Fruit fly (Drosophila melanogaster) whole organism, embryonic: ENCODE data around the gene CG33269.

Experiments used
- ATbp ChIP-seq: fragments of 200-800 bp; sonication (Bioruptor generic); optimal IDR thresholded peaks from 2 replicates; lab custom pipeline; 2017; ENCODE audit warnings: missing biosample characterization, mild to moderate bottlenecking, missing genetic modification characterization, missing genetic modification reagents
- Blimp-1 ChIP-seq: fragments of 200-800 bp; sonication (Bioruptor generic); optimal IDR thresholded peaks from 3 replicates; lab custom pipeline; 2018; ENCODE audit warnings: missing biosample characterization, missing genetic modification characterization, mild to moderate bottlenecking, moderate library complexity, missing genetic modification reagents
- CG10267 ChIP-seq: fragments of 200-800 bp; sonication (Bioruptor generic); optimal IDR thresholded peaks from 2 replicates; lab custom pipeline; 2018; ENCODE audit warnings: missing biosample characterization, mild to moderate bottlenecking, missing genetic modification characterization, moderate library complexity
- CG10979 ChIP-seq: fragments of 200-800 bp; sonication (Bioruptor generic); optimal IDR thresholded peaks from 2 replicates; lab custom pipeline; 2018; ENCODE audit warnings: missing biosample characterization, mild to moderate bottlenecking, missing genetic modification characterization, moderate library complexity
- CG11560 ChIP-seq: fragments of 200-800 bp; sonication (Bioruptor generic); IDR thresholded peaks from 3 replicates; pipeline ENCODE4 v1.3.6; 2022; ENCODE audit warnings: missing biosample characterization, missing genetic modification characterization
- CG12219 ChIP-seq: fragments of 200-800 bp; sonication (Bioruptor generic); optimal IDR thresholded peaks from 3 replicates; lab custom pipeline; 2018; ENCODE audit warnings: missing biosample characterization, mild to moderate bottlenecking, missing genetic modification characterization
- CG12391 ChIP-seq: fragments of 200-800 bp; sonication (Bioruptor generic); optimal IDR thresholded peaks from 3 replicates; lab custom pipeline; 2018; ENCODE audit warnings: missing biosample characterization, mild to moderate bottlenecking, missing genetic modification characterization, moderate library complexity
- CG13775 ChIP-seq: fragments of 200-800 bp; sonication (Bioruptor generic); optimal IDR thresholded peaks from 3 replicates; lab custom pipeline; 2017; ENCODE audit warnings: missing biosample characterization, mild to moderate bottlenecking, missing genetic modification characterization
- CG14014 ChIP-seq: fragments of 200-800 bp; sonication (Bioruptor generic); IDR thresholded peaks from 2 replicates; pipeline ENCODE4 v1.3.6; 2022; ENCODE audit warnings: missing biosample characterization, missing genetic modification characterization
- CG17361 ChIP-seq: fragments of 200-800 bp; sonication (Bioruptor generic); IDR thresholded peaks from 3 replicates; pipeline ENCODE4 v1.3.6; 2022; ENCODE audit warnings: missing biosample characterization, missing genetic modification characterization
- CG2116 ChIP-seq: fragments of 200-800 bp; sonication (Bioruptor generic); optimal IDR thresholded peaks from 3 replicates; lab custom pipeline; 2018; ENCODE audit warnings: missing biosample characterization, mild to moderate bottlenecking, missing genetic modification characterization
- CG2202 ChIP-seq: fragments of 200-800 bp; sonication (Bioruptor generic); optimal IDR thresholded peaks from 2 replicates; lab custom pipeline; 2018; ENCODE audit warnings: missing biosample characterization, mild to moderate bottlenecking, missing genetic modification characterization
- CG2678 ChIP-seq: fragments of 200-800 bp; sonication (Bioruptor generic); optimal IDR thresholded peaks from 3 replicates; lab custom pipeline; 2019; ENCODE audit warnings: missing biosample characterization, mild to moderate bottlenecking, missing genetic modification characterization, moderate library complexity
- CG31441 ChIP-seq: fragments of 200-800 bp; sonication (Bioruptor generic); IDR thresholded peaks from 2 replicates; pipeline ENCODE4 v1.3.6; 2022; ENCODE audit warnings: missing biosample characterization, missing genetic modification characterization
- CG33213 ChIP-seq: fragments of 200-800 bp; sonication (Bioruptor generic); optimal IDR thresholded peaks from 3 replicates; lab custom pipeline; 2016; ENCODE audit warnings: missing biosample characterization, missing genetic modification characterization
- CG34224 ChIP-seq: fragments of 200-800 bp; sonication (Bioruptor generic); IDR thresholded peaks from 3 replicates; pipeline ENCODE4 v1.3.6; 2022; ENCODE audit warnings: missing biosample characterization, missing genetic modification characterization; ENCODE audit not compliant: partially characterized antibody
- CG42726 ChIP-seq: fragments of 200-800 bp; sonication (Bioruptor generic); IDR thresholded peaks from 2 replicates; pipeline ENCODE4 v1.3.6; 2022; ENCODE audit warnings: missing biosample characterization, missing genetic modification characterization; ENCODE audit not compliant: partially characterized antibody
- CG4820 ChIP-seq: fragments of 200-800 bp; sonication (Bioruptor generic); optimal IDR thresholded peaks from 3 replicates; lab custom pipeline; 2016; ENCODE audit warnings: missing biosample characterization, missing genetic modification characterization
- CG6689 ChIP-seq: fragments of 200-800 bp; sonication (Bioruptor generic); IDR thresholded peaks from 2 replicates; pipeline ENCODE4 v1.3.6; 2022; ENCODE audit warnings: missing biosample characterization, missing genetic modification characterization
- CG8388 ChIP-seq: fragments of 200-800 bp; sonication (Bioruptor generic); optimal IDR thresholded peaks from 2 replicates; lab custom pipeline; 2019; ENCODE audit warnings: missing biosample characterization, mild to moderate bottlenecking, missing genetic modification characterization, moderate library complexity
- CG8944 ChIP-seq: fragments of 200-800 bp; sonication (Bioruptor generic); optimal IDR thresholded peaks from 3 replicates; lab custom pipeline; 2016; ENCODE audit warnings: missing biosample characterization, missing genetic modification characterization
- CTCF ChIP-seq: fragments of 200-800 bp; sonication (Bioruptor generic); optimal IDR thresholded peaks from 2 replicates; lab custom pipeline; 2017; ENCODE audit warnings: missing biosample characterization, mild to moderate bottlenecking, missing genetic modification characterization, moderate library complexity
- Drgx ChIP-seq: fragments of 200-800 bp; sonication (Bioruptor generic); IDR thresholded peaks from 2 replicates; pipeline ENCODE4 v1.3.6; 2022; ENCODE audit warnings: missing biosample characterization, missing genetic modification characterization
- Ets65A ChIP-seq: fragments of 200-800 bp; sonication (Bioruptor generic); peaks from one replicate; lab custom pipeline; 2016; ENCODE audit warnings: missing biosample characterization, missing genetic modification characterization
- Gug ChIP-seq: fragments of 200-800 bp; sonication (Bioruptor generic); IDR thresholded peaks from 4 replicates; pipeline ENCODE4 v1.3.6; 2022; ENCODE audit warnings: missing biosample characterization, missing genetic modification characterization
- HLH3B ChIP-seq: fragments of 200-800 bp; sonication (Bioruptor generic); IDR thresholded peaks from 2 replicates; pipeline ENCODE4 v1.3.6; 2022; ENCODE audit warnings: missing biosample characterization, missing genetic modification characterization
- HLH54F ChIP-seq: fragments of 200-800 bp; sonication (Bioruptor generic); optimal IDR thresholded peaks from 3 replicates; lab custom pipeline; 2016; ENCODE audit warnings: missing biosample characterization, missing genetic modification characterization
- Hsf ChIP-seq: fragments of 200-800 bp; sonication (Bioruptor generic); optimal IDR thresholded peaks from 3 replicates; lab custom pipeline; 2016; ENCODE audit warnings: missing biosample characterization, missing genetic modification characterization
- Max ChIP-seq: fragments of 200-800 bp; sonication (Bioruptor generic); optimal IDR thresholded peaks from 2 replicates; lab custom pipeline; 2016; ENCODE audit warnings: missing biosample characterization, mild to moderate bottlenecking, missing genetic modification characterization
- Oli ChIP-seq: fragments of 200-800 bp; sonication (Bioruptor generic); optimal IDR thresholded peaks from 2 replicates; lab custom pipeline; 2018; ENCODE audit warnings: missing biosample characterization, mild to moderate bottlenecking, missing genetic modification characterization, moderate library complexity
- Pdp1 ChIP-seq, 2 experiments: fragments of 200-800 bp; sonication (Bioruptor generic); optimal IDR thresholded peaks; 3 replicates each; lab custom pipeline; 2016; ENCODE audit warnings: missing biosample characterization in 2 of 2, missing genetic modification characterization in 2 of 2, mild to moderate bottlenecking in 1 of 2, moderate library complexity in 1 of 2
- Six4 ChIP-seq: fragments of 200-800 bp; sonication (Bioruptor generic); optimal IDR thresholded peaks from 2 replicates; lab custom pipeline; 2016; ENCODE audit warnings: missing biosample characterization, missing genetic modification characterization
- Sox102F ChIP-seq: fragments of 200-800 bp; sonication (Bioruptor generic); optimal IDR thresholded peaks from 2 replicates; lab custom pipeline; 2018; ENCODE audit warnings: missing biosample characterization, mild to moderate bottlenecking, missing genetic modification characterization, moderate library complexity
- Xbp1 ChIP-seq: fragments of 200-800 bp; sonication (Bioruptor generic); optimal IDR thresholded peaks from 3 replicates; lab custom pipeline; 2016; ENCODE audit warnings: missing biosample characterization, mild to moderate bottlenecking, missing genetic modification characterization
- ap ChIP-seq: fragments of 200-800 bp; sonication (Bioruptor generic); IDR thresholded peaks from 2 replicates; pipeline ENCODE4 v1.3.6; 2022; ENCODE audit warnings: missing biosample characterization, missing genetic modification characterization
- bcd ChIP-seq: fragments of 200-800 bp; sonication (Bioruptor generic); optimal IDR thresholded peaks from 2 replicates; lab custom pipeline; 2017; ENCODE audit warnings: missing biosample characterization, mild to moderate bottlenecking, missing genetic modification characterization
- cato ChIP-seq: fragments of 200-800 bp; sonication (Bioruptor generic); optimal IDR thresholded peaks from 2 replicates; lab custom pipeline; 2016; ENCODE audit warnings: missing biosample characterization, missing genetic modification characterization, borderline replicate concordance
- chn ChIP-seq: fragments of 200-800 bp; sonication (Bioruptor generic); optimal IDR thresholded peaks from 2 replicates; lab custom pipeline; 2016; ENCODE audit warnings: missing biosample characterization, missing genetic modification characterization
- kah ChIP-seq: fragments of 200-800 bp; sonication (Bioruptor generic); optimal IDR thresholded peaks from 2 replicates; lab custom pipeline; 2018; ENCODE audit warnings: missing biosample characterization, mild to moderate bottlenecking, missing genetic modification characterization
- kni ChIP-seq: fragments of 200-800 bp; sonication (Bioruptor generic); optimal IDR thresholded peaks from 3 replicates; lab custom pipeline; 2017; ENCODE audit warnings: mild to moderate bottlenecking, missing biosample characterization, missing genetic modification reagents, missing genetic modification characterization
- maf-S ChIP-seq: fragments of 200-800 bp; sonication (Bioruptor generic); optimal IDR thresholded peaks from 2 replicates; lab custom pipeline; 2016; ENCODE audit warnings: missing biosample characterization, missing genetic modification characterization
- nerfin-1 ChIP-seq: fragments of 200-800 bp; sonication (Bioruptor generic); optimal IDR thresholded peaks from 3 replicates; lab custom pipeline; 2019; ENCODE audit warnings: missing biosample characterization, mild to moderate bottlenecking, missing genetic modification characterization, moderate library complexity
- nmo ChIP-seq: fragments of 200-800 bp; sonication (Bioruptor generic); optimal IDR thresholded peaks from 2 replicates; lab custom pipeline; 2018; ENCODE audit warnings: missing biosample characterization, mild to moderate bottlenecking, missing genetic modification characterization, moderate library complexity
- peb ChIP-seq: fragments of 200-800 bp; sonication (Bioruptor generic); IDR thresholded peaks from 2 replicates; pipeline ENCODE4 v1.3.6; 2022; ENCODE audit warnings: missing biosample characterization, missing genetic modification characterization
- pnt ChIP-seq: fragments of 200-800 bp; sonication (Bioruptor generic); optimal IDR thresholded peaks from 3 replicates; lab custom pipeline; 2016; ENCODE audit warnings: missing biosample characterization, missing genetic modification characterization
- prd ChIP-seq, 3 experiments: fragments of >200 bp in 2 of 3; fragments of 200-800 bp in 1 of 3; sonication (Bioruptor generic) in 1 of 3; optimal IDR thresholded peaks in 2 of 3; IDR thresholded peaks in 1 of 3; 2 replicates in 2 of 3; 3 replicates in 1 of 3; pipeline versions ENCODE4 v1.3.6 to Lab custom; 2017 to 2022; ENCODE audit warnings: missing biosample characterization in 1 of 3, missing genetic modification characterization in 1 of 3
- row ChIP-seq: fragments of 200-800 bp; sonication (Bioruptor generic); IDR thresholded peaks from 3 replicates; pipeline ENCODE4 v1.3.6; 2022; ENCODE audit warnings: missing biosample characterization, missing genetic modification characterization
- sens ChIP-seq: fragments of 200-800 bp; sonication (Bioruptor generic); peaks from one replicate; lab custom pipeline; 2016; ENCODE audit warnings: missing biosample characterization, missing genetic modification characterization
- tup ChIP-seq: fragments of 200-800 bp; sonication (Bioruptor generic); optimal IDR thresholded peaks from 2 replicates; lab custom pipeline; 2016; ENCODE audit warnings: missing biosample characterization, mild to moderate bottlenecking, missing genetic modification characterization, moderate library complexity
- unpg ChIP-seq: fragments of 200-800 bp; sonication (Bioruptor generic); optimal IDR thresholded peaks from 3 replicates; lab custom pipeline; 2018; ENCODE audit warnings: missing biosample characterization, mild to moderate bottlenecking, missing genetic modification characterization, moderate library complexity
- zfh1 ChIP-seq: fragments of 200-800 bp; sonication (Bioruptor generic); IDR thresholded peaks from 3 replicates; pipeline ENCODE4 v1.3.6; 2022; ENCODE audit warnings: missing biosample characterization, missing genetic modification characterization

CG33269 gene

DNA sequence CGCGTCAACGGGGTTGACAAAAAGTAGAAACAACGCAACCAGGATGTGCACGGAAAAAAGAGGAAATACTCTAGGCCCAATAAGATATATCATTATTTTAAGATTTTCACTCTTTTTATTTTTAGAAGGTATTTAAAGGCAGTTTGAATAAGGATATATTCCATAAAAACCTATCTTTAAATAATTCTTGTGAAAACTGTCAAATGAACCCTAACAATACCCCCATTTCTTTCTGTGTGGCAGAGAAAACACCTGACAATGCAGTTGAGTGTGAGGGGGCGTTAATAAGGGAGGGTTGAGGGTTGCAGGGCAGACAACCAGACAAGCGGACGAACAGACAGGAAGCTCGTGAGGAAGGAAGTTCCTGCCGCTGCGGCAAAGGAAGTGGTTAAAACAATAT lies 30.0 kb downstream of the CG33269 start:
- TF ChIP-seq cato (GFP tag; lab: Kevin White, UChicago) (peak; percentile 30), ATbp (GFP tag; lab: Kevin White, UChicago) (peak; percentile 41), CG2678 (tag; lab: Kevin White, UChicago) (peak; percentile 46), CG6689 (peak; percentile 63), bcd (GFP tag; lab: Kevin White, UChicago) (peak; percentile 12), CG8944 (GFP tag; lab: Kevin White, UChicago) (no peak), CG12391 (tag; lab: Kevin White, UChicago) (peak; percentile 52), HLH54F (no peak), CG10979 (peak; percentile 75), Oli (peak; percentile 23), Blimp-1 (peak; percentile 68), CG4820 (peak; percentile 42), Xbp1 (GFP tag; lab: Kevin White, UChicago) (peak; percentile 31), row (peak; percentile 53), CG10267 (tag; lab: Kevin White, UChicago) (peak; percentile 36), prd (optimal IDR thresholded peaks at IDR 0.05; lab: Kevin White, UChicago) (no peak), prd (GFP tag; IDR thresholded peaks at IDR 0.05; lab: Robert Waterston, UW) (peak; percentile 67), CG14014 (GFP tag; lab: Robert Waterston, UW) (no peak), Sox102F (GFP tag; lab: Kevin White, UChicago) (peak; percentile 53), CG31441 (GFP tag; lab: Robert Waterston, UW) (0 out of 2 replicates have a peak, but pooled peaks have one; percentile 46), nerfin-1 (tag; lab: Kevin White, UChicago) (peak; percentile 35), Hsf (GFP tag; lab: Kevin White, UChicago) (peak; percentile 14), CG33213 (GFP tag; lab: Kevin White, UChicago) (no peak), chn (GFP tag; lab: Kevin White, UChicago) (peak; percentile 13), Drgx (GFP tag; lab: Robert Waterston, UW) (peak; percentile 53), CG8388 (GFP tag; lab: Kevin White, UChicago) (peak; percentile 55), Six4 (GFP tag; lab: Kevin White, UChicago) (peak; percentile 28), Gug (GFP tag; lab: Robert Waterston, UW) (0 out of 4 replicates have a peak, but pooled peaks have one; percentile 4), CG34224 (GFP tag; lab: Robert Waterston, UW) (no peak), CG11560 (tag; lab: Robert Waterston, UW) (no peak), CG2202 (tag; lab: Kevin White, UChicago) (peak; percentile 41), CG17361 (GFP tag; lab: Robert Waterston, UW) (peak; percentile 51; the same call in 1 of the 3 replicates), unpg (GFP tag; lab: Kevin White, UChicago) (peak; percentile 60), Pdp1 (GFP tag; optimal IDR thresholded peaks at IDR 0.05; lab: Kevin White, UChicago) (peak; percentile 3 to 26), Ets65A (GFP tag; lab: Kevin White, UChicago) (peak; percentile 82), kni (GFP tag; lab: Kevin White, UChicago) (no peak), sens (GFP tag; lab: Kevin White, UChicago) (peak; percentile 87), Max (GFP tag; lab: Kevin White, UChicago) (no peak), peb (GFP tag; lab: Robert Waterston, UW) (no peak), CG12219 (GFP tag; lab: Kevin White, UChicago) (peak; percentile 27), CG13775 (GFP tag; lab: Kevin White, UChicago) (peak; percentile 11), CTCF (GFP tag; lab: Kevin White, UChicago) (no peak), tup (no peak), CG42726 (GFP tag; lab: Robert Waterston, UW) (no peak), ap (GFP tag; lab: Robert Waterston, UW) (no peak), HLH3B (GFP tag; lab: Robert Waterston, UW) (peak; percentile 49; the same call in 1 of the 2 replicates), zfh1 (GFP tag; lab: Robert Waterston, UW) (peak; percentile 54; the same call in 1 of the 3 replicates), pnt (GFP tag; lab: Kevin White, UChicago) (peak; percentile 10), maf-S (GFP tag; lab: Kevin White, UChicago) (no peak), CG2116 (peak; percentile 16), kah (no peak), nmo (GFP tag; lab: Kevin White, UChicago) (peak; percentile 40)
